Worm (Caenorhabditis elegans) whole organism, L3 larva: ENCODE results near the gene mtr-4.

ENCODE experiments used
- ZK546.5 ChIP-seq: sonication (generic microtip); optimal IDR thresholded peaks from 2 replicates; lab custom pipeline; 2017; ENCODE audit warnings: missing biosample characterization, missing genetic modification characterization
- mdl-1 ChIP-seq: fragments of 150-350 bp; optimal IDR thresholded peaks from 2 replicates; lab custom pipeline; 2014; ENCODE audit warnings: missing biosample characterization, missing genetic modification characterization
- nhr-11 ChIP-seq: fragments of 150-350 bp; optimal IDR thresholded peaks from 2 replicates; lab custom pipeline; 2014; ENCODE audit warnings: missing biosample characterization, missing genetic modification characterization
- nhr-28 ChIP-seq: fragments of 150-350 bp; optimal IDR thresholded peaks from 2 replicates; lab custom pipeline; 2014; ENCODE audit warnings: missing biosample characterization, missing genetic modification characterization
- tbx-2 ChIP-seq: sonication (generic microtip); optimal IDR thresholded peaks from 2 replicates; lab custom pipeline; 2016; ENCODE audit warnings: mild to moderate bottlenecking, missing genetic modification characterization, missing compliant biosample characterization

- TF ChIP-seq nhr-28 (tag; lab: Kevin White, UChicago) (no peak), nhr-11 (tag; lab: Kevin White, UChicago) (no peak), ZK546.5 (no peak), tbx-2 (tag; lab: Kevin White, UChicago) (no peak), mdl-1 (tag; lab: Kevin White, UChicago) (no peak)
These were observed 22.8 kb upstream of the mtr-4 start, which contains the start of gene fat-3 for ce11 chrIV:9802711-9803110.
